Worm (Caenorhabditis elegans): Measurements from ENCODE around the gene clec-68.

- TF ChIP-seq ama-1 (optimal IDR thresholded peaks at IDR 0.05) (no peak), ets-7 (tag; optimal IDR thresholded peaks at IDR 0.05) (no peak), F13C5.2 (tag; optimal IDR thresholded peaks at IDR 0.05) (no peak), ceh-13 (GFP tag; optimal IDR thresholded peaks at IDR 0.05) (no peak), sea-1 (GFP tag; conservative IDR thresholded peaks at IDR 0.05) (no peak), flt-1 (GFP tag; IDR thresholded peaks at IDR 0.05) (no peak), hmbx-1 (tag; optimal IDR thresholded peaks at IDR 0.05) (no peak), tbx-11 (GFP tag; IDR thresholded peaks at IDR 0.05) (no peak), hmg-4 (GFP tag; optimal IDR thresholded peaks at IDR 0.05) (no peak), scrt-1 (GFP tag; IDR thresholded peaks at IDR 0.05) (no peak), pes-1 (GFP tag; IDR thresholded peaks at IDR 0.05) (no peak), tbx-37 (GFP tag; conservative IDR thresholded peaks at IDR 0.05) (no peak), aly-1 (tag; optimal IDR thresholded peaks at IDR 0.05) (no peak)
Measured at ce11 chrIV:3944459-3944858, 18.2 kb downstream of the clec-68 start, which contains the start of gene clec-72.

Data from whole organism, early embryonic.